Fruit fly (Drosophila melanogaster) whole organism, prepupa: ENCODE results near the gene MRG15.
A peak's percentile ranks its signal among the peaks of the same experiment; 100 is the strongest.

ENCODE experiments used
- Blimp-1 ChIP-seq: fragments of 200-800 bp; sonication (Bioruptor generic); optimal IDR thresholded peaks from 3 replicates; lab custom pipeline; 2017; ENCODE audit warnings: missing biosample characterization, missing genetic modification characterization, mild to moderate bottlenecking, moderate library complexity, missing genetic modification reagents
- CG10631 ChIP-seq: fragments of 200-800 bp; sonication (Bioruptor generic); optimal IDR thresholded peaks from 2 replicates; lab custom pipeline; 2016; ENCODE audit warnings: missing biosample characterization, missing genetic modification characterization
- CG10669 ChIP-seq: fragments of 200-800 bp; sonication (Bioruptor generic); optimal IDR thresholded peaks from 3 replicates; lab custom pipeline; 2018; ENCODE audit warnings: missing biosample characterization, mild to moderate bottlenecking, missing genetic modification characterization, moderate library complexity
- CG11294 ChIP-seq: fragments of 200-800 bp; sonication (Bioruptor generic); IDR thresholded peaks from 2 replicates; pipeline ENCODE4 v1.3.6; 2022; ENCODE audit warnings: missing biosample characterization, missing genetic modification characterization
- CG1621 ChIP-seq: fragments of 200-800 bp; sonication (Bioruptor generic); optimal IDR thresholded peaks from 3 replicates; lab custom pipeline; 2018; ENCODE audit warnings: missing biosample characterization, mild to moderate bottlenecking, missing genetic modification characterization
- CG16779 ChIP-seq: fragments of 200-800 bp; sonication (Bioruptor generic); optimal IDR thresholded peaks from 3 replicates; lab custom pipeline; 2017; ENCODE audit warnings: missing biosample characterization, mild to moderate bottlenecking, missing genetic modification characterization
- CG32006 ChIP-seq: fragments of 200-800 bp; sonication (Bioruptor generic); optimal IDR thresholded peaks from 3 replicates; lab custom pipeline; 2017; ENCODE audit warnings: missing biosample characterization, mild to moderate bottlenecking, missing genetic modification characterization
- CG6163 ChIP-seq: fragments of 200-800 bp; sonication (Bioruptor generic); IDR thresholded peaks from 3 replicates; pipeline ENCODE4 v1.3.6; 2022; ENCODE audit warnings: missing biosample characterization, missing genetic modification characterization
- CG6276 ChIP-seq: fragments of 200-800 bp; sonication (Bioruptor generic); optimal IDR thresholded peaks from 2 replicates; lab custom pipeline; 2017; ENCODE audit warnings: missing biosample characterization, mild to moderate bottlenecking, missing genetic modification characterization
- CG6792 ChIP-seq: fragments of 200-800 bp; sonication (Bioruptor generic); optimal IDR thresholded peaks from 3 replicates; lab custom pipeline; 2016; ENCODE audit warnings: missing biosample characterization, missing genetic modification characterization
- CG6808 ChIP-seq: fragments of 200-800 bp; sonication (Bioruptor generic); optimal IDR thresholded peaks from 3 replicates; lab custom pipeline; 2017; ENCODE audit warnings: missing biosample characterization, missing genetic modification characterization, mild to moderate bottlenecking, moderate library complexity, missing genetic modification reagents
- CG6854 ChIP-seq: fragments of 200-800 bp; sonication (Bioruptor generic); optimal IDR thresholded peaks from 2 replicates; lab custom pipeline; 2017; ENCODE audit warnings: missing biosample characterization, mild to moderate bottlenecking, missing genetic modification characterization
- CG7368 ChIP-seq: fragments of 200-800 bp; sonication (Bioruptor generic); optimal IDR thresholded peaks from 3 replicates; lab custom pipeline; 2016; ENCODE audit warnings: missing biosample characterization, missing genetic modification characterization
- CG8119 ChIP-seq: fragments of 200-800 bp; sonication (Bioruptor generic); IDR thresholded peaks from 3 replicates; pipeline ENCODE4 v1.3.6; 2022; ENCODE audit warnings: missing biosample characterization, missing genetic modification characterization
- CG8319 ChIP-seq: fragments of 200-800 bp; sonication (Bioruptor generic); optimal IDR thresholded peaks from 3 replicates; lab custom pipeline; 2016; ENCODE audit warnings: missing biosample characterization, missing genetic modification characterization
- CG9139 ChIP-seq: fragments of 200-800 bp; sonication (Bioruptor generic); optimal IDR thresholded peaks from 3 replicates; lab custom pipeline; 2017; ENCODE audit warnings: missing biosample characterization, mild to moderate bottlenecking, missing genetic modification characterization
- Eip75B ChIP-seq: fragments of 200-800 bp; sonication (Bioruptor generic); optimal IDR thresholded peaks from 3 replicates; lab custom pipeline; 2016; ENCODE audit warnings: missing biosample characterization, missing genetic modification characterization
- Eip78C ChIP-seq: fragments of 200-800 bp; sonication (Bioruptor generic); peaks from one replicate; lab custom pipeline; 2016; ENCODE audit warnings: missing biosample characterization, missing genetic modification characterization
- Ets96B ChIP-seq: fragments of 200-800 bp; optimal IDR thresholded peaks from 2 replicates; lab custom pipeline; 2019; ENCODE audit warnings: missing biosample characterization, mild to moderate bottlenecking, missing genetic modification characterization, moderate library complexity
- Gug ChIP-seq: fragments of 200-800 bp; sonication (Bioruptor generic); IDR thresholded peaks from 2 replicates; pipeline ENCODE4 v1.3.6; 2022; ENCODE audit warnings: missing biosample characterization, missing genetic modification characterization
- Hr39 ChIP-seq: fragments of 200-800 bp; sonication (Bioruptor generic); optimal IDR thresholded peaks from 2 replicates; lab custom pipeline; 2016; ENCODE audit warnings: missing biosample characterization, missing genetic modification characterization
- Hr4 ChIP-seq: fragments of 200-800 bp; sonication (Bioruptor generic); optimal IDR thresholded peaks from 3 replicates; lab custom pipeline; 2016; ENCODE audit warnings: missing biosample characterization, missing genetic modification characterization
- Lpt ChIP-seq: fragments of 200-800 bp; sonication (Bioruptor generic); optimal IDR thresholded peaks from 3 replicates; lab custom pipeline; 2016; ENCODE audit warnings: missing biosample characterization, missing genetic modification characterization
- OdsH ChIP-seq: fragments of 200-800 bp; sonication (Bioruptor generic); optimal IDR thresholded peaks from 3 replicates; lab custom pipeline; 2016; ENCODE audit warnings: missing biosample characterization, missing genetic modification characterization
- Smox ChIP-seq: fragments of 200-800 bp; sonication (Bioruptor generic); optimal IDR thresholded peaks from 3 replicates; lab custom pipeline; 2016; ENCODE audit warnings: missing biosample characterization, missing genetic modification characterization
- Sox14 ChIP-seq: fragments of 200-800 bp; sonication (Bioruptor generic); optimal IDR thresholded peaks from 3 replicates; lab custom pipeline; 2016; ENCODE audit warnings: missing biosample characterization, missing genetic modification characterization
- acj6 ChIP-seq: fragments of 200-800 bp; sonication (Bioruptor generic); optimal IDR thresholded peaks from 3 replicates; lab custom pipeline; 2016; ENCODE audit warnings: missing biosample characterization, missing genetic modification characterization
- cyc ChIP-seq: fragments of 200-800 bp; sonication (Bioruptor generic); optimal IDR thresholded peaks from 3 replicates; lab custom pipeline; 2016; ENCODE audit warnings: missing biosample characterization, missing genetic modification characterization
- dac ChIP-seq: fragments of 200-800 bp; sonication (Bioruptor generic); optimal IDR thresholded peaks from 2 replicates; lab custom pipeline; 2017; ENCODE audit warnings: missing biosample characterization, mild to moderate bottlenecking, missing genetic modification characterization
- fd59A ChIP-seq: fragments of 200-800 bp; sonication (Bioruptor generic); optimal IDR thresholded peaks from 2 replicates; lab custom pipeline; 2017; ENCODE audit warnings: missing biosample characterization, mild to moderate bottlenecking, missing genetic modification characterization, missing genetic modification reagents
- fd85E ChIP-seq: fragments of 200-800 bp; sonication (Bioruptor generic); optimal IDR thresholded peaks from 3 replicates; lab custom pipeline; 2016; ENCODE audit warnings: missing biosample characterization, missing genetic modification characterization
- lz ChIP-seq: fragments of 200-800 bp; sonication (Bioruptor generic); optimal IDR thresholded peaks from 3 replicates; lab custom pipeline; 2016; ENCODE audit warnings: missing biosample characterization, missing genetic modification characterization
- net ChIP-seq: fragments of 200-800 bp; sonication (Bioruptor generic); optimal IDR thresholded peaks from 3 replicates; lab custom pipeline; 2016; ENCODE audit warnings: missing biosample characterization, missing genetic modification characterization
- spab ChIP-seq: fragments of 200-800 bp; sonication (Bioruptor generic); optimal IDR thresholded peaks from 2 replicates; lab custom pipeline; 2017; ENCODE audit warnings: missing biosample characterization, mild to moderate bottlenecking, missing genetic modification characterization, missing genetic modification reagents
- svp ChIP-seq: fragments of 200-800 bp; sonication (Bioruptor generic); peaks from one replicate; lab custom pipeline; 2016; ENCODE audit warnings: missing biosample characterization, missing genetic modification characterization
- topi ChIP-seq: fragments of 200-800 bp; sonication (Bioruptor generic); optimal IDR thresholded peaks from 3 replicates; lab custom pipeline; 2016; ENCODE audit warnings: missing biosample characterization, missing genetic modification characterization
- vri ChIP-seq: fragments of 200-800 bp; sonication (Bioruptor generic); optimal IDR thresholded peaks from 3 replicates; lab custom pipeline; 2016; ENCODE audit warnings: missing biosample characterization, mild to moderate bottlenecking, missing genetic modification characterization

MRG15 gene

DNA sequence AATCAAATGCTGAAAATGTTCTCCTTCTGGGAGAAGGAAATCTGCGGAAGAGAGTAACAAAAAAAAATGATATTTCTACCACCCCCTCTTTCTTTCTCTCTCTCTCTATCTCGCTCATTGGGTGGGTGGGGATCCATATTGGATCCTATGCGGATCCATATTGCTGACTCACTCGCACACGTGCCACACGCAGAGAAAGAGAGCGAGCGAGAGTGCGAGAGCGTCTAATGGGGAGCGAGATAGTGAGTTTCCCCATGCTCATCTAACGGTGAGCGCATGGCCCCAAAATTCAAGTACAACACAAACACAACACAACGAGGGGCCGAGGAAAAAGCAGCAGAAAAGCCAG, 8.8 kb upstream of the MRG15 start:
- TF ChIP-seq CG6276 (peak; percentile 31), CG10631 (GFP tag; lab: Kevin White, UChicago) (no peak)

DNA sequence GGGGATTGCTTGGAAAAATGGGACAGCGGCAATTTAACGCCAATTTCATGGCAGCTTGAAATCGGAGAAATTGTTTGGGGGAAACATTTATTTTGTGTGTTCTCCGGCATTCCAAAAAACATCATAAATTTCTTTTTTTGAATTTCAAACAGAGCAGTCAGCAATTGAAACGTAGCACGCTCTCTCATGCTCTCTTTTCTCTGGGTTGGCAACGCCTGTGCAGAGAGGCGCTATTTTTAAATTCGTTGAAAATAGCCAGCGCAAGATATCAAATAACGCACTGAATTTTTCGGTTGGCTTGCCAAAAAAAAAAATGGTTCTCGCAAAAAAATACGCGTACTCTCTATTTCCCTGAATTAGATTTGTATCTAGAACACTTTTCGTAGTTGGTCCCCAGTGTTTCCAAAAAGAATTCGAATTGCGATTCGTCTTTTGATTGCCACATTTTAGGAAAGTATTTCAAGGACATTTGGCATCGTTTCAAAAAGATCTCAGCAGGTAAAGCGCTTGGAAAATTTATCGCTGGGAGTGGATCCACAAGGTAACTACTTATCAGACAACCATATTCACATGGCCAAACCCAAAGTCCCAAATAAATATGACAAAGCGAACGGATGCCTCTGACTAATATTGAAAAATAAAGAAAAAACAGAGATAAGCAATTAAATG, 8.2 kb upstream of the MRG15 start:
- TF ChIP-seq Hr4 (GFP tag; lab: Kevin White, UChicago) (no peak), CG10669 (peak; percentile 40)

DNA sequence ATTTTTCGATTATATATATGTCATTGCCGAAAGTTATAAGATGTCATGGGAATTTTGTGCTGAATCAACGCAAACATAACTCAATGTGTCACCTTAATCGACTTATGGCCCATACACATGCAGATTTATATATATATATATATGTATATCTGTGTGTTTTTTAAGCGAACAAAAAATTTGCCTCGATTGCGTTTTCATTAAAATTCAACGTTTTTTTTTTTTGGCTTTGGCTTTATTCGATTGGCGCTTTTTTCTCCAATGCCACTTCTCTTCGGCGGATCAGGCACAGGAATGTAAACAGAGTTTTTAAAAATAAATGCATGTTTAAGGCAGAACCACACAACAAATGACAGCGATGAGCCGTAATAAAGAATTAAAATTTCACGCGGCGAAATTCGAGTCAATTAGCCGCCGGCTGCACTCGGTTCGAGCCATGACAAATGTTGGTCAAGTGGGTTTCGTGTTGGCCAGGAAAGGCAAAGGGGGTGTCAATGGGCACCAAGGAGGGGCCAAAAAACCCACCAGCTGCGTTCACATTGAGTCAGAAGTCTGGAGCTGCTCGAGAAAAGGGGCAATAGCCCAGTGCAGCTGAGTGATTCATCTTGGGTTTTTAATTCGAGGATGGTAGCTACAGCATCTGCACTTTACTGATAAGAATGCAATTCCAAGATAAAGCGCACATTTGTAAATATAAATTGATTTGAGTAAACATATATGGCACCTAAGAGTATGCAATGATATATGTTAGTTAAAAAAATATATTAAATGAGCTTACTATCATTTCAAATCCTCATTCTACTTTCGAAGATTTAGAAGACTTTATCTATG, 5.3 kb upstream of the MRG15 start:
- TF ChIP-seq Eip78C (GFP tag; lab: Kevin White, UChicago) (peak; percentile 48), svp (GFP tag; lab: Kevin White, UChicago) (peak; percentile 62), CG11294 (GFP tag; lab: Robert Waterston, UW) (no peak)

DNA sequence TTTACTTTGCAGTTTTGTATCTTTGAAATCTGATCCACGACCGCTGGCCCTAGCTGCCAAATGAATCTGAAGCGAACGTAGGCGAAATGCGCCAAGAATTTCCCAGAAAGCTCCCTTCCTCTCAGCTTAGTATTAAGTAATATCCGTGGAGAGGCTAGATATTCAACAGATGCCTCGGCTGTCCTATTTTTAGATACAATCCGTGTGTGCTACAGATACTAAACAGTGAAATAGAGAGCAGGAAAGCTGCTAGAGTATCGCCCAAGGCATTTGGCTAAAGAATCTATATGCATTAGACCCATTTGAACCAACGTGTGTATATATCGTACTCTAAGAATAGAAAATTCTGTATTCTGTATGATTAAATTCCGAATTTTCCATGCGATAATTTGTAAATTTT, 4.4 kb upstream of the MRG15 start:
- TF ChIP-seq CG7368 (GFP tag; lab: Kevin White, UChicago): no peak
- no peak for TF ChIP-seq Gug

DNA sequence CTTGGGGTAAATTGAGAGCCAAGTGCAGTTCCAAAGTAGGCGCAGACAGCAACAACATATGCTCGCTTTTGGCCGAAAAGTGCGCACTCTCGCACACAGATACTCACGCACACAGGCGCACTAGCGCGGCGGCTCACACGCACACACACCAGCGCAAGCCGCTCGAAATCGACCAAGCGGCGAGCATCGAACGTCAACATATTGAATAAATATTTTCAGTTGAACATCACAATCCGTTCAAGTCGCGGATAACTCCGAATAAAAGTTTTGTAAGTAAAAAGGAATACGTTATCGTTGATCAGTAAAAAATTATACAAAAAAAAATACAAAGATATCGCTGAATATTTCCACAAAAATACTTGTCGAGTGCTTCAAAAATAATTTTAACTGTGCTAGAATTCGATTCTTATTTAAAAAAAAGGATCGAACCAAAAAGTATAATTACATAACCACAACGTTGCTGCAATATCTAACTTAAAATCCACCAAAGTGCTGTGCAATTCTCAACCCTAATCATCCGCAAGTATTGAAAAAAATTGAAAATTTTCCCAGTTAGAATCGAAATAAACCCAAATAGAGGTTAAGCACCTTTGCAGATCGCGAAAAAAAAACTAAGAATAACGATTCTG, 3.5 kb upstream of the MRG15 start:
- TF ChIP-seq CG6163: no peak
- peak; percentile 44 for TF ChIP-seq Eip78C (GFP tag; lab: Kevin White, UChicago)
- TF ChIP-seq, all 60 proteins: peak for 1

DNA sequence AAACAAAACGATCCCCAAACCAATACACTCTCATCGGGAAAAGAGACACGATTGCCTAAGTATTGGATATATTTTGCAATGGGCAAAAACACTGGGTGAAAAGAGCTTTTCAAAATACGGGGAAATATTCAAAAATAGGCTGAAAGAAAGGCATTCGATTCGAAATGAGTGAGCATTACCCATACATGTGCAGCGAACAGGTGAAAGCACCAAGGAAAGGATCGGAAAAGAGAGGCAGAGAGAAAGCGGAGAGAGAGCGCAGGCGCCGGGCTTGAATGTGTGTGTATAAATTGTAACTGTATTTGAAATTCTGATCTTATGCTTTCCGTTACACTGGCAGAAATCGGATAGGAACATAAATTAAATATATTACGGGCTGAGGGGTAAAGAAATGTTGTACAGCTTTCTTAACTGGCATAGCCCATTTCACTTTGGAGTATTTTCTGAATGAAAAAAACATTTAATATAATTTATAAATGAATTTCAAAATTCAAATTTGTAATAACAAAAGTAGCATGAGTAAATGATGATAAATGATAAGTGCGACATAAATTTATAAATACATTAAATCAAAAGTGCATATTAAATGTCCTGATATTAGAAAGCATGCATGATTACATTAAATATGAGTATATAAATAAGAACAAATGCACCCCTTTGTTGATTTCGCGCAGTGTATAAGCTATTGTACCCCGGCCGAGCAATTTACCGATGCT, 2.9 kb upstream of the MRG15 start:
- TF ChIP-seq lz (GFP tag; lab: Kevin White, UChicago) (peak; percentile 76), CG1621 (no peak), CG6276 (peak; percentile 67), CG8319 (GFP tag; lab: Kevin White, UChicago) (peak; percentile 54), CG10669 (no peak), Gug (peak; percentile 30; the same call in 1 of the 2 replicates), dac (GFP tag; lab: Kevin White, UChicago) (peak; percentile 7), fd85E (GFP tag; lab: Kevin White, UChicago) (no peak), fd59A (no peak), Hr39 (GFP tag; lab: Kevin White, UChicago) (peak; percentile 48), net (GFP tag; lab: Kevin White, UChicago) (peak; percentile 52), CG11294 (GFP tag; lab: Robert Waterston, UW) (no peak), CG6808 (GFP tag; lab: Kevin White, UChicago) (peak; percentile 17), Lpt (peak; percentile 5), vri (GFP tag; lab: Kevin White, UChicago) (peak; percentile 7), CG6792 (GFP tag; lab: Kevin White, UChicago) (peak; percentile 63), CG8119 (GFP tag; lab: Robert Waterston, UW) (peak; percentile 58), Blimp-1 (GFP tag; lab: Kevin White, UChicago) (peak; percentile 50), acj6 (GFP tag; lab: Kevin White, UChicago) (peak; percentile 78), cyc (GFP tag; lab: Kevin White, UChicago) (peak; percentile 72), Sox14 (GFP tag; lab: Kevin White, UChicago) (peak; percentile 57), topi (GFP tag; lab: Kevin White, UChicago) (peak; percentile 73), CG6854 (GFP tag; lab: Kevin White, UChicago) (peak; percentile 11), Eip75B (peak; percentile 58), CG7368 (GFP tag; lab: Kevin White, UChicago) (peak; percentile 27), CG6163 (0 out of 3 replicates have a peak, but pooled peaks have one; percentile 39), CG32006 (GFP tag; lab: Kevin White, UChicago) (peak; percentile 78), Smox (GFP tag; lab: Kevin White, UChicago) (peak; percentile 73), OdsH (GFP tag; lab: Kevin White, UChicago) (peak; percentile 77), spab (peak; percentile 4), CG9139 (GFP tag; lab: Kevin White, UChicago) (no peak), CG16779 (tag; lab: Kevin White, UChicago) (no peak), Ets96B (peak; percentile 9)
